Fruit fly (Drosophila melanogaster): Measurements from ENCODE around the gene CG15255.

CG15255 gene

DNA sequence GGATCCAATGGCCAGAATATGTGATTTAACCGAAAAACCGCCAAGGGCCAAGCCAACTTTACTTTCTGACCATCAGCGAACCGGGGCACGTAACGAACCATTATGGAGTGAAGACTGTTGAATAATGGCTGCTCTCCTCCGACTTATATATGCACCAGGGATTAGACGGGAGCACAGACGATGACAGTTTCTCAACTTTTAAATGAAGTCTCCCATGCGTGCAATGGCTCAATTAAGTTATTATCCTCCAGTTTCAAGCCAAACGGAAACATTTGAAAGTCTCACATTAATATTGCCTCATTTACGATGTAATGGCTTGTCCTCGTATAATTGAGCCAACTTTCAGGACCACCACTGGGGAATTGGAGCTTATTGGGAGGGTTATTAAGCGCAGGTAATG, 11.9 kb upstream of the CG15255 start, which contains the start of gene Or35a:
Or35a (minus strand) TSS at position 101 of the 400 bp plus-strand sequence.
- no peak for TF ChIP-seq CG1620 (GFP tag; optimal IDR thresholded peaks at IDR 0.05)
- TF ChIP-seq Crg-1 (GFP tag; optimal IDR thresholded peaks at IDR 0.05): no peak
- no peak for TF ChIP-seq CG11617 (GFP tag; optimal IDR thresholded peaks at IDR 0.05)
- no peak for TF ChIP-seq bab1 (GFP tag; optimal IDR thresholded peaks at IDR 0.05)

DNA sequence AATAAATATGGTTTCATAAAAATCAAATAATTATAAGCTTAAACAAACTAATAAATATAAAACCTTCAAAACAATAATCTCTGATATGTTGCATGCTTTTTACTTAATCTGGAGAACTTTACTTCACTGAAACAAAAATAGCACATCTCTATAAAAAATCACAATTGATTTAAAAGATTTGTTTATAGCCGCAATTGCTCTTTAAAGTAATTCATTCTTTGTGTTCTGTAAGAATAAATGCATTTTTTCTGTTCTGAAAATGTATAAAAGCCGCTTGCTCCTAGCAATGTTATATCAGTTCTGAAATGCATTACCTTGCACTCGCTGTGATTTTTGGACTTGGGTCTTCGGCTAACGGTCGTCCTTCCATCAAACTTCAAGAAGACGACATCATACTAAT, 5.2 kb upstream of the CG15255 start, which contains the start of gene CG11865:
CG11865 (plus strand) TSS at position 301 of the 400 bp plus-strand sequence.
- TF ChIP-seq Hr96 (GFP tag; optimal IDR thresholded peaks at IDR 0.05) (no peak), tj (GFP tag; optimal IDR thresholded peaks at IDR 0.05) (no peak), CG12768 (GFP tag; optimal IDR thresholded peaks at IDR 0.05) (no peak), CG14711 (tag; optimal IDR thresholded peaks at IDR 0.05) (no peak), CG11617 (GFP tag; optimal IDR thresholded peaks at IDR 0.05) (no peak), Mnt (GFP tag; optimal IDR thresholded peaks at IDR 0.05) (no peak), CG7045 (GFP tag; optimal IDR thresholded peaks at IDR 0.05) (no peak)

DNA sequence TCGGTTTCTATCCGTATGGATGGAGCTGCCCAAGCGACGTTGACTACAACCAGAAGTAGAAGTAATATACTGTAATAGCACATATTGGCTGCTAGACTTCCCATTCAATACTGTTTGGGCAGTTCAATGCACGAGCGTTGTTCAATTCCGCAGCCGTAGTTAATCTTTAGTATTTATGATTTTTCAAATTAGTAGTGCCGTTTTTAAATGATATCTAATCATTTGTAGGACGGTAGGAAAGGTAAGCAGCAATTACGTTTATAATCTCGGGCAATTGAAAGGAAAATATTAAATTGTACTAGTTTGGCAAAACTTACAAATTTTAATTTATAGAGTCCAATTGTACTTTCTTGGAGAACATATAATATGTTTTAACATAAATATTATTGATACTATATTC, 4.7 kb upstream of the CG15255 start, which contains the start of gene CG15253:
CG15253 (minus strand) TSS at position 101 of the 400 bp plus-strand sequence.
- TF ChIP-seq toe (GFP tag; optimal IDR thresholded peaks at IDR 0.05) (no peak), CG33017 (tag; optimal IDR thresholded peaks at IDR 0.05) (no peak), cnc (optimal IDR thresholded peaks at IDR 0.05) (no peak), tj (GFP tag; optimal IDR thresholded peaks at IDR 0.05) (no peak), ovo (GFP tag; optimal IDR thresholded peaks at IDR 0.05) (no peak), kay (GFP tag; ENCODE audit: borderline replicate concordance) (no peak), Clk (GFP tag; optimal IDR thresholded peaks at IDR 0.05) (no peak), CG7045 (GFP tag; optimal IDR thresholded peaks at IDR 0.05) (no peak), pad (GFP tag; optimal IDR thresholded peaks at IDR 0.05) (no peak), Crg-1 (GFP tag; optimal IDR thresholded peaks at IDR 0.05) (no peak), CG11617 (GFP tag; optimal IDR thresholded peaks at IDR 0.05) (no peak), bab1 (GFP tag; optimal IDR thresholded peaks at IDR 0.05) (no peak), CG12768 (GFP tag; optimal IDR thresholded peaks at IDR 0.05) (no peak), Hr96 (GFP tag; optimal IDR thresholded peaks at IDR 0.05) (no peak), CG5204 (GFP tag; optimal IDR thresholded peaks at IDR 0.05) (no peak), cic (GFP tag; optimal IDR thresholded peaks at IDR 0.05) (no peak), CG1620 (GFP tag; optimal IDR thresholded peaks at IDR 0.05) (no peak), CG14711 (tag; optimal IDR thresholded peaks at IDR 0.05) (no peak), Mnt (GFP tag; optimal IDR thresholded peaks at IDR 0.05) (no peak)

DNA sequence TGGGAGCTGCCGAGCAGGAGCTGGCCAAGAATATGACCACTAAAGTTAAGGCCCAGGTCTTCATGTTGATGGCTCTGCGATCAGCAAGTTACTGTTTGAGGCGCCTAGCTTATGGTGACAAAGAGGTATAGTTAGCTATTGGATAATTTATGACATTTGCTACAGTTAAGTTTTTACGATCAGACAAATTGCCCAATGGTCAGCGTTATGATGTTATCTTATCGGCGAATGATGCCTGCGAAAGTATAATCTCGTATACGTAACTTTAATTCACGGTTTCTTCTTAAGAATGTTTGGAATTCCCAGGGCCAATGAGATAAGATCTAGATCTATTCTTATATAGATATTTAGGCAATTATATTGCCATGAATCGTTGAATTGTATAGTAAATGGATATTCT, 3.2 kb upstream of the CG15255 start, which contains the start of gene CG15254:
CG15254 (minus strand) TSS at position 101 of the 400 bp plus-strand sequence.
- no peak for TF ChIP-seq CG5204 (GFP tag; optimal IDR thresholded peaks at IDR 0.05)
- no peak for TF ChIP-seq CG12768 (GFP tag; optimal IDR thresholded peaks at IDR 0.05)
- no peak for TF ChIP-seq CG33017 (tag; optimal IDR thresholded peaks at IDR 0.05)
- TF ChIP-seq CG11617 (GFP tag; optimal IDR thresholded peaks at IDR 0.05): no peak
- no peak for TF ChIP-seq CG7101 (tag; optimal IDR thresholded peaks at IDR 0.05)
- TF ChIP-seq kay (GFP tag; ENCODE audit: borderline replicate concordance): no peak
- no peak for TF ChIP-seq tj (GFP tag; optimal IDR thresholded peaks at IDR 0.05)
- TF ChIP-seq bab1 (GFP tag; optimal IDR thresholded peaks at IDR 0.05): no peak
- no peak for TF ChIP-seq CG1620 (GFP tag; optimal IDR thresholded peaks at IDR 0.05)
- TF ChIP-seq ovo (GFP tag; optimal IDR thresholded peaks at IDR 0.05): no peak

DNA sequence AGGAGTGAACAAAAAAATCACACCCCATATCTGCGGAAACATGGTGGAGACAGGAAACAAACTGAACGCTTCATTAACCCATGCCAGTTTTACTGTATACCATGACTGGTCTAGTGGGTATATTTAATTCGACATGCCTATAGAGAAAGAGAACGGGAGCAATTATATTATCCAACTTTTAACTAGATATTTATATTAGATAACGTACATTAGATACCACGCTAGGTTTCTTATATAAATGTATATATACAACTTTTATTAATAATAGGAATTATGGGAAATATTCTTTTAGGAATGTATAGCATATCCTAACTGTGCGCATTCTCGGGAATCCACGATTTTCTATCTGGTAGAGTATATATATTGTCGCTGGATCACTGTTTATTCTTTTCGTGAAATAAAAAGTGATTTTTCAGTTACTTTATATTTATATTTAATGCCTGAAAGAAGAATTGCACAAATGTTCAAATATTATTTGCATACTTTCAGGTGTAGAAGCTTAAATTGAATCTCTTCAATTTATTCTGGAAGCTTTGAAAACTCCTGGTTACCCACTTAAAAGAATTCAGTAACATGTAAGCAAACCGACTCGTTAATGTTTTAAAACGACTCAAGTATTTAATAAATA, 1.9 kb upstream of the CG15255 start, which contains the start of gene Semp1:
Semp1 (minus strand) TSS at position 51 of the 628 bp plus-strand sequence.
- TF ChIP-seq cnc (optimal IDR thresholded peaks at IDR 0.05) (no peak), CG11617 (GFP tag; optimal IDR thresholded peaks at IDR 0.05) (no peak), kay (GFP tag; ENCODE audit: borderline replicate concordance) (no peak), Hr96 (GFP tag; optimal IDR thresholded peaks at IDR 0.05) (no peak), ovo (GFP tag; optimal IDR thresholded peaks at IDR 0.05) (no peak), CG33017 (tag; optimal IDR thresholded peaks at IDR 0.05) (no peak), CG12768 (GFP tag; optimal IDR thresholded peaks at IDR 0.05) (no peak), Mnt (GFP tag; optimal IDR thresholded peaks at IDR 0.05) (no peak), CG7101 (tag; optimal IDR thresholded peaks at IDR 0.05) (no peak), CG5204 (GFP tag; optimal IDR thresholded peaks at IDR 0.05) (no peak), cic (GFP tag; optimal IDR thresholded peaks at IDR 0.05) (no peak), toe (GFP tag; optimal IDR thresholded peaks at IDR 0.05) (no peak), CG7045 (GFP tag; optimal IDR thresholded peaks at IDR 0.05) (no peak), Crg-1 (GFP tag; optimal IDR thresholded peaks at IDR 0.05) (no peak), pad (GFP tag; optimal IDR thresholded peaks at IDR 0.05) (no peak), CG14711 (tag; optimal IDR thresholded peaks at IDR 0.05) (no peak), tj (GFP tag; optimal IDR thresholded peaks at IDR 0.05) (no peak)

DNA sequence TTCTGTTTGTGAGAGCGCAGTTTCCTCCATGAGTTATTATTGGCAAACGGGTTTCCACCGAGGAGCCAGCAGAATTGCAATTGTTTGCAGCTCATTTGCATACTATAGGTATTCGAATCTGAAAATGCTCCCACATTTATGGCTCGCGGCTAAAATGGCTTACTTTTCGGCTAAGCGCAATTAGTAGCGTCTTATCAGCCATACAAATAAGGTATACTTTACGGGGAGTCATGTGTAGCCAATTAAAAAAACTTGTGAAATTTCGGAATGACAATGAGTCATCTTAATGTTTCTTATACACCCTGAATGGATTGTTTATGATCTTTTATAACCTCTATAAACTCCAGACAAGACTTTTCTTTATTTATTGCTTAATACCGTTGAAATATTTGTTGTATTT, 2.4 kb downstream of the CG15255 start:
- TF ChIP-seq CG7101 (tag; optimal IDR thresholded peaks at IDR 0.05) (no peak), CG33017 (tag; optimal IDR thresholded peaks at IDR 0.05) (no peak), CG11617 (GFP tag; optimal IDR thresholded peaks at IDR 0.05) (no peak), CG5204 (GFP tag; optimal IDR thresholded peaks at IDR 0.05) (no peak), Mnt (GFP tag; optimal IDR thresholded peaks at IDR 0.05) (no peak), bab1 (GFP tag; optimal IDR thresholded peaks at IDR 0.05) (no peak)

Data from whole organism, adult.